Worm (Caenorhabditis elegans): Measurements from ENCODE around the gene dec-7.
A peak's percentile ranks its signal among the peaks of the same experiment; 100 is the strongest.

The dec-7 gene

ce11 chrIII:9910608-9911479 is 21.4 kb upstream of the dec-7 start, which contains the start of the genes cyld-1 and F40F12.9:
cyld-1 (minus strand) TSS chrIII:9910658.
F40F12.9 (plus strand) TSS chrIII:9911328.
- no peak for TF ChIP-seq cog-1 (tag; optimal IDR thresholded peaks at IDR 0.05)
- no peak for TF ChIP-seq ztf-23 (GFP tag; IDR thresholded peaks at IDR 0.05)
- no peak for TF ChIP-seq tab-1 (GFP tag; IDR thresholded peaks at IDR 0.05)
- TF ChIP-seq T22C8.4 (GFP tag; IDR thresholded peaks at IDR 0.05) = no peak
- TF ChIP-seq med-1 (GFP tag; optimal IDR thresholded peaks at IDR 0.05; ENCODE audit: insufficient read depth) = no peak
- TF ChIP-seq klf-2 (GFP tag; conservative IDR thresholded peaks at IDR 0.05) = no peak
- no peak for TF ChIP-seq ztf-29 (GFP tag; IDR thresholded peaks at IDR 0.05)
- no peak for TF ChIP-seq ref-1 (GFP tag; conservative IDR thresholded peaks at IDR 0.05)
- TF ChIP-seq flt-1 (GFP tag; IDR thresholded peaks at IDR 0.05) = no peak

- TF ChIP-seq tab-1 (GFP tag; IDR thresholded peaks at IDR 0.05) (no peak), ztf-23 (GFP tag; IDR thresholded peaks at IDR 0.05) (no peak), cog-1 (tag; optimal IDR thresholded peaks at IDR 0.05) (no peak)
These were observed 19.7 kb upstream of the dec-7 start for ce11 chrIII:9912501-9912900.

DNA sequence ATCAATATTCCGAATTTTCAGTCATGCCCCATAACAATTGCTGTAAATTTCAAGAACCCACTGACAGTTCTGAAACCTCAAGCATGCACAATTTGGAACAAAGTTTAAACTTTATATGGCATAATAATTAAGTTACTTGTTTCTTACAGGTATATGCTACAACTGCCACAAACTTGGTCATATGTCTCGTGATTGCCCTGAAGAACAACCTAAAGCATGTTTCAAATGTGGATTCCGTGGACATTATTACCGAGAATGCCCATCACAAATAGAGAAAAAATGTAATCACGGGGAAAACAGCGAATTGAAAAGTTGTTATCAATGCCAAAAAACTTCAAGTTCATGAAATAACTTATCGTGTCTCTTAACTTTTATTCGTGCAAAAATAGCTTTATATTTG is 19.2 kb upstream of the dec-7 start:
- TF ChIP-seq med-1 (GFP tag; optimal IDR thresholded peaks at IDR 0.05; ENCODE audit: insufficient read depth) (no peak), ztf-23 (GFP tag; IDR thresholded peaks at IDR 0.05) (0 out of 2 replicates have a peak, but pooled peaks have one; percentile 9)

- no peak for TF ChIP-seq med-1 (GFP tag; optimal IDR thresholded peaks at IDR 0.05; ENCODE audit: insufficient read depth)
- no peak for TF ChIP-seq ztf-29 (GFP tag; IDR thresholded peaks at IDR 0.05)
- no peak for TF ChIP-seq flt-1 (GFP tag; IDR thresholded peaks at IDR 0.05)
- TF ChIP-seq ref-1 (GFP tag; conservative IDR thresholded peaks at IDR 0.05) = no peak
- no peak for TF ChIP-seq klf-2 (GFP tag; conservative IDR thresholded peaks at IDR 0.05)
- TF ChIP-seq cog-1 (tag; optimal IDR thresholded peaks at IDR 0.05) = no peak
- TF ChIP-seq ztf-23 (GFP tag; IDR thresholded peaks at IDR 0.05) = no peak
- no peak for TF ChIP-seq tab-1 (GFP tag; IDR thresholded peaks at IDR 0.05)
- TF ChIP-seq T22C8.4 (GFP tag; IDR thresholded peaks at IDR 0.05) = no peak
These were observed 18.5 kb upstream of the dec-7 start, which contains the start of gene cbp-3 for ce11 chrIII:9913722-9914121. cbp-3 (plus strand) TSS chrIII:9913993.

DNA sequence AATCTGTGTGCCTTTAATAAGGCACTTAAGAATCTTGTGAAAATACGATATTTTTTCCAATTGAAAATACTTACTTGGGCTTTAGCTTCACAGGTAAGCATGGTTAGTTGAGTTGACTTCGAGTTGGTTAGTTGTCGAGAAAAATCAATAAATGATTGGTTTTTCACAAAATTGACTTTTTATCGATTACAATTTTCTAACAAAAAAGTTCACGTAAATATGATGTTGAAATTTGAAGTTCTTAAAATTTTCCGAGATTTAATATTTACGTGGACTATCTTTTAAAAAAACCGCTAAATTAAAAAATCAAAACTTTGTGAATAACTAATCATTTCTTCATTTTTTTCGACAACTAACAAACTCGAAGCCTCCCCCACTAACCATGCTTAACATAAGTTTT is 11.4 kb upstream of the dec-7 start, which contains the start of gene F40F12.3:
TSS of gene F40F12.3 (minus strand) at position 101 of the 400 bp plus-strand sequence.
- TF ChIP-seq T22C8.4 (GFP tag; IDR thresholded peaks at IDR 0.05) (no peak), ztf-23 (GFP tag; IDR thresholded peaks at IDR 0.05) (no peak), tab-1 (GFP tag; IDR thresholded peaks at IDR 0.05) (no peak), ztf-29 (GFP tag; IDR thresholded peaks at IDR 0.05) (no peak), flt-1 (GFP tag; IDR thresholded peaks at IDR 0.05) (no peak)

DNA sequence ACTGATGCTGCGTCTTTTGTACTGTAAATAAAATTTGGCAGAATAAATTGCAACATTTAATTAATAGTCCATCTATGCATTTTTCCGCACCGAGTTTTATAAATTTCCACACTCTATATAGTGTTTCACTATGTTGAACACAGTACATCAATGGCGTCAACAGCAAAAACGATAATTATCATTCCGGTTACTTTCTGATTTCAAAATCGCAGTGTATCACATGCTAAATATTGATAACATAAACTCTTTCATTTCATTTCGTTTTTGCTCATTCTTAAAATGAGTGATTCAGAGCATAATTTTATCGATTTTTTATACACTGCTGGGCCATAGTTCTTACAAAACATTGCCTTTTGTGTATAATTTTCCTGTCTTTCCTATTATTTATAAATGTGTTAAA is 9.9 kb upstream of the dec-7 start:
- TF ChIP-seq ref-1 (GFP tag; conservative IDR thresholded peaks at IDR 0.05) (no peak), T22C8.4 (GFP tag; IDR thresholded peaks at IDR 0.05) (no peak), cog-1 (tag; optimal IDR thresholded peaks at IDR 0.05) (no peak), ztf-23 (GFP tag; IDR thresholded peaks at IDR 0.05) (no peak), tab-1 (GFP tag; IDR thresholded peaks at IDR 0.05) (no peak), ztf-29 (GFP tag; IDR thresholded peaks at IDR 0.05) (no peak), klf-2 (GFP tag; conservative IDR thresholded peaks at IDR 0.05) (no peak), flt-1 (GFP tag; IDR thresholded peaks at IDR 0.05) (no peak), med-1 (GFP tag; optimal IDR thresholded peaks at IDR 0.05; ENCODE audit: insufficient read depth) (no peak)

DNA sequence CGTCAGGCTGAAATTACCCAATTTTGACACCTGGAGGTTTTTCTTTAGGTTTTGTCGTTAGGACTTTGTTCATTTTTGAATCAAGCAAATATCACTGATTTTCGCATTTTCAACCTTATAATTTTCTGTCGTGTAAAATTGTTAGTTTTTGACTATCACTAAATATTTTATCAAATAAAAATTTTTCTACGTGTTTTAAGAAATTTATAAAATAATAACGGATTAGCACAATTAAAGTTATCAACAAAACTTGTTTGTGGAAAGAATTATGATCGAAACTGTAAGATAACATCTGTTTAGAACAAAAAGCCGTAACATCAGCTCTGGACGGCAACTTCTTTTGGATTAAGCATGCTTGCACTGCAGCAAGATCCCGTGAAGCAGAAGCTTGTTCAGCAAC is 9.3 kb upstream of the dec-7 start, which contains the start of gene cbp-2:
TSS of gene cbp-2 (plus strand) at position 301 of the 400 bp plus-strand sequence.
- TF ChIP-seq klf-2 (GFP tag; conservative IDR thresholded peaks at IDR 0.05) (no peak), med-1 (GFP tag; optimal IDR thresholded peaks at IDR 0.05; ENCODE audit: insufficient read depth) (no peak), tab-1 (GFP tag; IDR thresholded peaks at IDR 0.05) (no peak), ref-1 (GFP tag; conservative IDR thresholded peaks at IDR 0.05) (no peak), cog-1 (tag; optimal IDR thresholded peaks at IDR 0.05) (no peak)

- TF ChIP-seq klf-2 (GFP tag; conservative IDR thresholded peaks at IDR 0.05) (no peak), ztf-29 (GFP tag; IDR thresholded peaks at IDR 0.05) (no peak), ref-1 (GFP tag; conservative IDR thresholded peaks at IDR 0.05) (no peak), flt-1 (GFP tag; IDR thresholded peaks at IDR 0.05) (no peak), ztf-23 (GFP tag; IDR thresholded peaks at IDR 0.05) (no peak), tab-1 (GFP tag; IDR thresholded peaks at IDR 0.05) (no peak), T22C8.4 (GFP tag; IDR thresholded peaks at IDR 0.05) (no peak), cog-1 (tag; optimal IDR thresholded peaks at IDR 0.05) (no peak), med-1 (GFP tag; optimal IDR thresholded peaks at IDR 0.05; ENCODE audit: insufficient read depth) (no peak)
These were observed 5.5 kb upstream of the dec-7 start, which contains the start of gene ttr-3 for ce11 chrIII:9926650-9927049. ttr-3 (minus strand) TSS chrIII:9926750.

DNA sequence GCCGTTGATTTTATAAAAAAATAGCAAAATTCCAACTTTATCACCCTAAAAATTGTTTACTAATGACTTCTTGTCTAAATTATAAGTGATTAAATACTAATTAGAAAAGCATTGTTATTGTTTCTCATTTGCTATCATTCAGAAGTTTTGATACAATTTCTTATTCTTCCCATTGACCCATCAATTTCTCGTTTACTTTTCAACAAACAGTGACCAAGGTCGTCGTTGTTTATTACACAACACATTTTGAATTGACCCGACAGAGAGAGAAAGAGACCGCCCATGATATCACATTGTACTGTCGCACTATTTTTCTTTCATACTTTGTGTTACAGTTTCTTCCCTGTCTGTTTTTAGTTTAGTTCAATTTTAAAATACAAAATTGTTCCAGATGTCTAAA is 4.8 kb upstream of the dec-7 start, which contains the start of gene ttr-2:
TSS of gene ttr-2 (plus strand) at position 392 of the 400 bp plus-strand sequence.
- TF ChIP-seq med-1 (GFP tag; optimal IDR thresholded peaks at IDR 0.05; ENCODE audit: insufficient read depth) (no peak), T22C8.4 (GFP tag; IDR thresholded peaks at IDR 0.05) (no peak), klf-2 (GFP tag; conservative IDR thresholded peaks at IDR 0.05) (no peak), tab-1 (GFP tag; IDR thresholded peaks at IDR 0.05) (no peak), flt-1 (GFP tag; IDR thresholded peaks at IDR 0.05) (no peak), ztf-29 (GFP tag; IDR thresholded peaks at IDR 0.05) (no peak), ref-1 (GFP tag; conservative IDR thresholded peaks at IDR 0.05) (no peak), cog-1 (tag; optimal IDR thresholded peaks at IDR 0.05) (no peak), ztf-23 (GFP tag; IDR thresholded peaks at IDR 0.05) (no peak)

- TF ChIP-seq med-1 (GFP tag; optimal IDR thresholded peaks at IDR 0.05; ENCODE audit: insufficient read depth) = no peak
- TF ChIP-seq flt-1 (GFP tag; IDR thresholded peaks at IDR 0.05) = no peak
- no peak for TF ChIP-seq klf-2 (GFP tag; conservative IDR thresholded peaks at IDR 0.05)
- TF ChIP-seq ztf-23 (GFP tag; IDR thresholded peaks at IDR 0.05) = no peak
- no peak for TF ChIP-seq ztf-29 (GFP tag; IDR thresholded peaks at IDR 0.05)
- no peak for TF ChIP-seq tab-1 (GFP tag; IDR thresholded peaks at IDR 0.05)
- TF ChIP-seq ref-1 (GFP tag; conservative IDR thresholded peaks at IDR 0.05) = no peak
- TF ChIP-seq T22C8.4 (GFP tag; IDR thresholded peaks at IDR 0.05) = no peak
- no peak for TF ChIP-seq cog-1 (tag; optimal IDR thresholded peaks at IDR 0.05)
These were observed 3.4 kb upstream of the dec-7 start, which contains the start of gene ttr-1 for ce11 chrIII:9928777-9929176. ttr-1 (plus strand) TSS chrIII:9929077.

All from whole organism, midembryonic.